Worm (Caenorhabditis elegans): ENCODE data around the gene ptd-2.

ptd-2 gene

ce11 chrV:9260411-9260810 lies 10.4 kb downstream of the ptd-2 start:
- TF ChIP-seq lsl-1 (GFP tag; optimal IDR thresholded peaks at IDR 0.05) (no peak), F37B4.10 (GFP tag; IDR thresholded peaks at IDR 0.05) (no peak), Y56A3A.18 (GFP tag; IDR thresholded peaks at IDR 0.05) (no peak), nfya-2 (GFP tag; IDR thresholded peaks at IDR 0.05) (no peak), F22D6.2 (tag; optimal IDR thresholded peaks at IDR 0.05) (no peak), C17E4.6 (GFP tag; IDR thresholded peaks at IDR 0.05) (no peak), hrde-1 (tag; optimal IDR thresholded peaks at IDR 0.05; ENCODE audit: borderline replicate concordance) (no peak), nfya-1 (tag; optimal IDR thresholded peaks at IDR 0.05; ENCODE audit: borderline replicate concordance, insufficient read depth) (no peak), unc-130 (GFP tag; optimal IDR thresholded peaks at IDR 0.05) (no peak), ztf-22 (GFP tag; optimal IDR thresholded peaks at IDR 0.05) (no peak), K12H6.12 (tag; optimal IDR thresholded peaks at IDR 0.05) (no peak), ztf-6 (GFP tag; IDR thresholded peaks at IDR 0.05) (no peak)

ce11 chrV:9261492-9261891 lies 11.5 kb downstream of the ptd-2 start, which contains the start of gene nhr-36:
Gene nhr-36, minus strand, starts transcription at chrV:9261592.
- TF ChIP-seq aptf-3 (GFP tag; IDR thresholded peaks at IDR 0.05) (no peak), Y67H2A.10 (GFP tag; conservative IDR thresholded peaks at IDR 0.05) (no peak)

ce11 chrV:9262708-9263107 lies 12.7 kb downstream of the ptd-2 start:
- peak; percentile 10 for TF ChIP-seq nhr-80 (tag; optimal IDR thresholded peaks at IDR 0.05)
- no peak for TF ChIP-seq ztf-18 (tag; optimal IDR thresholded peaks at IDR 0.05)
- no peak for TF ChIP-seq ztf-6 (GFP tag; IDR thresholded peaks at IDR 0.05)

ce11 chrV:9266399-9266798 lies 16.4 kb downstream of the ptd-2 start, which contains the start of gene slc-17.7:
Gene slc-17.7, minus strand, starts transcription at chrV:9266499.
- TF ChIP-seq cebp-2 (GFP tag; IDR thresholded peaks at IDR 0.05) (no peak), unc-130 (GFP tag; optimal IDR thresholded peaks at IDR 0.05) (no peak), hmg-20 (GFP tag; IDR thresholded peaks at IDR 0.05) (no peak), hrde-1 (tag; optimal IDR thresholded peaks at IDR 0.05; ENCODE audit: borderline replicate concordance) (no peak), snpc-1.1 (tag; optimal IDR thresholded peaks at IDR 0.05; ENCODE audit: insufficient read depth) (no peak)

- TF ChIP-seq T07F8.4 (tag; optimal IDR thresholded peaks at IDR 0.05) (no peak), zim-3 (tag; optimal IDR thresholded peaks at IDR 0.05) (no peak), snpc-4 (GFP tag; optimal IDR thresholded peaks at IDR 0.05) (no peak), snpc-4 (tag; optimal IDR thresholded peaks at IDR 0.05) (no peak), K11D2.4 (GFP tag; IDR thresholded peaks at IDR 0.05) (no peak), gei-17 (GFP tag; optimal IDR thresholded peaks at IDR 0.05) (no peak), hmg-20 (GFP tag; IDR thresholded peaks at IDR 0.05) (no peak), B0336.3 (GFP tag; IDR thresholded peaks at IDR 0.05) (no peak), nhr-179 (tag; optimal IDR thresholded peaks at IDR 0.05) (no peak)
These were observed 18.2 kb downstream of the ptd-2 start for ce11 chrV:9268202-9268601.

- TF ChIP-seq K12H6.12 (tag; optimal IDR thresholded peaks at IDR 0.05) (peak; percentile 6), bed-1 (GFP tag; IDR thresholded peaks at IDR 0.05) (no peak), somi-1 (GFP tag; optimal IDR thresholded peaks at IDR 0.05) (peak; percentile 25)
These were observed 20.4 kb downstream of the ptd-2 start for ce11 chrV:9270442-9270841.

ce11 chrV:9271835-9272234 lies 21.8 kb downstream of the ptd-2 start:
- no peak for TF ChIP-seq let-526 (GFP tag; IDR thresholded peaks at IDR 0.05)
- no peak for TF ChIP-seq attf-3 (GFP tag; conservative IDR thresholded peaks at IDR 0.05)
- TF ChIP-seq mxl-1 (tag; optimal IDR thresholded peaks at IDR 0.05): no peak
- no peak for TF ChIP-seq xnd-1 (tag; optimal IDR thresholded peaks at IDR 0.05)
- TF ChIP-seq unc-62 (GFP tag; optimal IDR thresholded peaks at IDR 0.05): no peak
- TF ChIP-seq ztf-28 (GFP tag; IDR thresholded peaks at IDR 0.05): no peak
- TF ChIP-seq pha-4 (tag; optimal IDR thresholded peaks at IDR 0.05): no peak
- TF ChIP-seq let-607 (tag; optimal IDR thresholded peaks at IDR 0.05): no peak
- no peak for TF ChIP-seq K12H6.12 (tag; optimal IDR thresholded peaks at IDR 0.05)
- no peak for TF ChIP-seq F57A8.1 (GFP tag; optimal IDR thresholded peaks at IDR 0.05)
- TF ChIP-seq snpc-3.4 (tag; optimal IDR thresholded peaks at IDR 0.05): no peak
- no peak for TF ChIP-seq lsl-1 (GFP tag; optimal IDR thresholded peaks at IDR 0.05)

All from whole organism, young adult.